Worm (Caenorhabditis elegans): Measurements from ENCODE around the gene smf-3.

Gene smf-3

ce11 chrIV:2618611-2619010, at the start of gene smf-3:
TSS of gene smf-3 (plus strand) at chrIV:2618869.
- TF ChIP-seq daf-12 (tag; optimal IDR thresholded peaks at IDR 0.05) = no peak
- peak; percentile 6 for TF ChIP-seq nfya-1 (tag; optimal IDR thresholded peaks at IDR 0.05; ENCODE audit: insufficient read depth)
- TF ChIP-seq pqm-1 (tag; optimal IDR thresholded peaks at IDR 0.05) = peak; percentile 96
- TF ChIP-seq lsy-12 (tag; optimal IDR thresholded peaks at IDR 0.05) = no peak
- TF ChIP-seq fkh-10 (GFP tag; optimal IDR thresholded peaks at IDR 0.05) = no peak
- no peak for TF ChIP-seq zag-1 (tag; optimal IDR thresholded peaks at IDR 0.05)
- TF ChIP-seq elt-2 (tag; optimal IDR thresholded peaks at IDR 0.05) = peak; percentile 98

DNA sequence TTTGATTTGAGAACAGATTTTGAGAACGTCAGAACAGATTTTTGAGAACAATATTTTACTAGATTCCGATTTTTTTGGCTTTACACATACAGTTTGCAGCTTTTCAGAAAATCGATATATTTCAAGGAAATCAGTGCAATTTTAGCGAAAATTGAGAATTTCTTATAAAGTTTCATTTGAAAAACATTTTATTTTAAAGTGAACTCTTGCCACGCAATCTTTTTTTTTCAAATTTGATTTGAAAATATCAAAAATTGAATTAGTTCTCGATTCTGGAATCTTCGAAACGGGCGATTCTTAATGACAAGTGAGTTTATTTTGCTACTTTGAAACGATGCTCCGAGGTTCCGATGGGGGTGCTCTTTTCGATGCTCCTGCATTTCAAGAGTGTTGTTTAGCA, 46.6 kb upstream of the smf-3 start, which contains the start of gene Y69A2AR.51:
Y69A2AR.51 (plus strand) TSS at position 301 of the 400 bp plus-strand sequence.
- TF ChIP-seq elt-1 (tag; optimal IDR thresholded peaks at IDR 0.05) (no peak), elt-2 (tag; optimal IDR thresholded peaks at IDR 0.05) (no peak), zag-1 (tag; optimal IDR thresholded peaks at IDR 0.05) (no peak), skn-1 (tag; optimal IDR thresholded peaks at IDR 0.05) (no peak), R02D3.7 (tag; optimal IDR thresholded peaks at IDR 0.05) (no peak), nhr-28 (tag; optimal IDR thresholded peaks at IDR 0.05) (no peak), ama-1 (optimal IDR thresholded peaks at IDR 0.05) (no peak), ceh-16 (tag; optimal IDR thresholded peaks at IDR 0.05) (no peak), mml-1 (tag; optimal IDR thresholded peaks at IDR 0.05) (no peak), lin-15B (tag; optimal IDR thresholded peaks at IDR 0.05) (no peak), nhr-237 (tag; optimal IDR thresholded peaks at IDR 0.05) (no peak), jun-1 (tag; optimal IDR thresholded peaks at IDR 0.05) (no peak)

- TF ChIP-seq elt-2 (tag; optimal IDR thresholded peaks at IDR 0.05) (no peak), pha-4 (tag; optimal IDR thresholded peaks at IDR 0.05) (no peak), unc-62 (GFP tag; optimal IDR thresholded peaks at IDR 0.05) (no peak), egl-5 (tag; optimal IDR thresholded peaks at IDR 0.05) (no peak), mdl-1 (tag; optimal IDR thresholded peaks at IDR 0.05) (no peak), tbx-2 (tag; optimal IDR thresholded peaks at IDR 0.05) (no peak), mml-1 (tag; optimal IDR thresholded peaks at IDR 0.05) (no peak), elt-1 (tag; optimal IDR thresholded peaks at IDR 0.05) (no peak), ama-1 (optimal IDR thresholded peaks at IDR 0.05) (no peak), R02D3.7 (tag; optimal IDR thresholded peaks at IDR 0.05) (no peak), aly-2 (tag; optimal IDR thresholded peaks at IDR 0.05) (no peak), nhr-43 (tag; optimal IDR thresholded peaks at IDR 0.05; ENCODE audit: poor library complexity, severe bottlenecking) (no peak), nfya-1 (tag; optimal IDR thresholded peaks at IDR 0.05; ENCODE audit: insufficient read depth) (no peak), ceh-28 (tag; optimal IDR thresholded peaks at IDR 0.05) (no peak), fos-1 (tag; optimal IDR thresholded peaks at IDR 0.05) (no peak), nhr-11 (tag; optimal IDR thresholded peaks at IDR 0.05) (no peak), nhr-77 (tag; optimal IDR thresholded peaks at IDR 0.05) (no peak), nhr-25 (tag; optimal IDR thresholded peaks at IDR 0.05) (no peak), jun-1 (tag; optimal IDR thresholded peaks at IDR 0.05) (no peak), ceh-82 (tag; optimal IDR thresholded peaks at IDR 0.05) (no peak)
Observed at ce11 chrIV:2573122-2573521, 45.5 kb upstream of the smf-3 start.

DNA sequence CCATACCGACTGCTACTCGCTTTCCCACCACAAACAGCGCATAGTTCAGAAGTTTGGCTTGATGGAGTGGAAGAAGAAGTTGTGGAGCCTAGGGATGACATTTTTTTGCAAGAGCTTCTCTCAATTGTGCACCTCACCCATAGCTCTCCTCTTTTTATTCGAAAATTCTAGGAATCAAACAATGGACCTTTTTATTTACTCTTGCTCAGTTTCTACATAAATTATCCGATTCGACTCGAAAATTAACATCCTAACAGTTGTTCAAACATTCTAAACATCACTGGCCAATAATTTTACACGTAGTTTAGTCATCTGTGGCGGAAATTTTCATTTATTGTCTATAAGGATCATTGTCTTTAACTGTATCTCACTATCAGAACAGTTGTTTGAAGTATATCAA, 37.2 kb upstream of the smf-3 start, which contains the start of gene nhr-242:
nhr-242 (minus strand) TSS at position 101 of the 400 bp plus-strand sequence.
- TF ChIP-seq lsy-12 (tag; optimal IDR thresholded peaks at IDR 0.05) (no peak), fos-1 (tag; optimal IDR thresholded peaks at IDR 0.05) (no peak)

- TF ChIP-seq pha-4 (tag; optimal IDR thresholded peaks at IDR 0.05) (no peak), hmg-11 (tag; optimal IDR thresholded peaks at IDR 0.05) (no peak), nfya-1 (tag; optimal IDR thresholded peaks at IDR 0.05; ENCODE audit: insufficient read depth) (no peak)
Observed at ce11 chrIV:2597417-2597816, 21.3 kb upstream of the smf-3 start, which contains the start of gene Y69A2AR.47. TSS of gene Y69A2AR.47 (plus strand) at chrIV:2597717.

DNA sequence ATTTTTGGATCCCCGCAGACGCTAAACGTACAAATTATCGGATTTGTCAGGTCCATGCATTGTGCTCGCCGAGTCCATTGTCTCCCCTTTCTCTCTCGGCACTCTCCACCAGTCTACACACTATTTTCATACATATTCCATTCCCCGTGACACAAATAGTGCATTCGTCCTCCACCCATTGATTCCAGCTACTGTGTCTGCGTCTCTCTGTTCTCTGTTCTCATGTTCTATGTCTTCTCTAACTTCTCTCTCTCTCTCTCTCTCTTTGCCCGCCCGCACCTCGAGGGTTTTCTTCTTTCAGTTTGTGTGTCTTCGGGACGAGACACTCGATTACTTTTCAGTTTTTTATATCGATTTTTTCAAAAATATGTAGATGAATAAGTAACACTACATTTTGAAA, 19.0 kb upstream of the smf-3 start:
- TF ChIP-seq pha-4 (tag; optimal IDR thresholded peaks at IDR 0.05) = peak; percentile 95
- TF ChIP-seq R02D3.7 (tag; optimal IDR thresholded peaks at IDR 0.05) = peak; percentile 51
- TF ChIP-seq nhr-67 (tag; optimal IDR thresholded peaks at IDR 0.05) = no peak
- no peak for TF ChIP-seq aly-2 (tag; optimal IDR thresholded peaks at IDR 0.05)
- peak; percentile 18 for TF ChIP-seq sea-2 (GFP tag; optimal IDR thresholded peaks at IDR 0.05)
- no peak for TF ChIP-seq daf-12 (tag; optimal IDR thresholded peaks at IDR 0.05)
- TF ChIP-seq mdl-1 (tag; optimal IDR thresholded peaks at IDR 0.05) = peak; percentile 42
- no peak for TF ChIP-seq ceh-16 (tag; optimal IDR thresholded peaks at IDR 0.05)
- TF ChIP-seq ztf-11 (tag; optimal IDR thresholded peaks at IDR 0.05) = no peak
- TF ChIP-seq nhr-25 (tag; optimal IDR thresholded peaks at IDR 0.05) = peak; percentile 86
- peak; percentile 68 for TF ChIP-seq fkh-10 (GFP tag; optimal IDR thresholded peaks at IDR 0.05)
- TF ChIP-seq zag-1 (tag; optimal IDR thresholded peaks at IDR 0.05) = no peak
- TF ChIP-seq mml-1 (tag; optimal IDR thresholded peaks at IDR 0.05) = no peak
- TF ChIP-seq ama-1 (optimal IDR thresholded peaks at IDR 0.05) = peak; percentile 88
- TF ChIP-seq nhr-12 (tag; optimal IDR thresholded peaks at IDR 0.05) = no peak
- TF ChIP-seq fos-1 (tag; optimal IDR thresholded peaks at IDR 0.05) = peak; percentile 45
- TF ChIP-seq nhr-28 (tag; optimal IDR thresholded peaks at IDR 0.05) = no peak
- TF ChIP-seq nfya-1 (tag; optimal IDR thresholded peaks at IDR 0.05; ENCODE audit: insufficient read depth) = peak; percentile 94
- peak; percentile 87 for TF ChIP-seq jun-1 (tag; optimal IDR thresholded peaks at IDR 0.05)
- no peak for TF ChIP-seq nhr-237 (tag; optimal IDR thresholded peaks at IDR 0.05)
- TF ChIP-seq ceh-28 (tag; optimal IDR thresholded peaks at IDR 0.05) = peak; percentile 87
- no peak for TF ChIP-seq ZK546.5 (tag; optimal IDR thresholded peaks at IDR 0.05)
- TF ChIP-seq nhr-23 (tag; optimal IDR thresholded peaks at IDR 0.05) = peak; percentile 76
- TF ChIP-seq ceh-9 (tag; optimal IDR thresholded peaks at IDR 0.05) = no peak
- TF ChIP-seq nhr-43 (tag; optimal IDR thresholded peaks at IDR 0.05; ENCODE audit: poor library complexity, severe bottlenecking) = peak; percentile 49
- TF ChIP-seq lin-39 (tag; optimal IDR thresholded peaks at IDR 0.05) = peak; percentile 64
- peak; percentile 92 for TF ChIP-seq hmg-11 (tag; optimal IDR thresholded peaks at IDR 0.05)
- peak; percentile 36 for TF ChIP-seq ztf-4 (tag; optimal IDR thresholded peaks at IDR 0.05)

Measured in whole organism, L3 larva.